Fruit fly (Drosophila melanogaster): ENCODE results near the gene CG17272.

dm6 chr3R:20859845-20860244, 35.8 kb upstream of the CG17272 start, which contains the start of gene Ir93a:
- TF ChIP-seq CG8478 (optimal IDR thresholded peaks at IDR 0.05) (no peak), CTCF (optimal IDR thresholded peaks at IDR 0.05) (no peak)

All from S2 (cell line).